Fruit fly (Drosophila melanogaster) whole organism: ENCODE data around the gene Iris.

Source experiments
- CG8478 ChIP-seq: fragments of >200 bp; optimal IDR thresholded peaks from 2 replicates; lab custom pipeline; 2018; ENCODE audit warnings: inconsistent platforms
- Dll ChIP-seq: fragments of >200 bp; optimal IDR thresholded peaks from 2 replicates; lab custom pipeline; 2017
- EcR ChIP-seq, 2 experiments: fragments of >200 bp; optimal IDR thresholded peaks; 2 replicates each; lab custom pipeline; 2017; ENCODE audit warnings: missing biosample characterization in 2 of 2, missing genetic modification characterization in 2 of 2, missing genetic modification reagents in 2 of 2
- pan ChIP-seq: fragments of >200 bp; optimal IDR thresholded peaks from 2 replicates; lab custom pipeline; 2017
- psq ChIP-seq: fragments of >200 bp; optimal IDR thresholded peaks from 2 replicates; lab custom pipeline; 2017
- usp ChIP-seq: fragments of >200 bp; optimal IDR thresholded peaks from 2 replicates; lab custom pipeline; 2017; ENCODE audit warnings: missing biosample characterization, missing genetic modification characterization, mixed read lengths

dm6 chr2L:1172704-1173107 is 38.8 kb upstream of the Iris start, which contains the start of the genes Charon and CG4887:
- TF ChIP-seq usp (GFP tag; lab: Kevin White, UChicago), result no peak
- no peak for TF ChIP-seq CG8478
- TF ChIP-seq psq (lab: Kevin White, UChicago), result no peak
- TF ChIP-seq Dll (lab: Kevin White, UChicago), result no peak
- TF ChIP-seq pan, result no peak
- no peak for TF ChIP-seq EcR (GFP tag; optimal IDR thresholded peaks at IDR 0.05; lab: Kevin White, UChicago)
